Fruit fly (Drosophila melanogaster): ENCODE data around the gene Nbr.

Nbr gene

DNA sequence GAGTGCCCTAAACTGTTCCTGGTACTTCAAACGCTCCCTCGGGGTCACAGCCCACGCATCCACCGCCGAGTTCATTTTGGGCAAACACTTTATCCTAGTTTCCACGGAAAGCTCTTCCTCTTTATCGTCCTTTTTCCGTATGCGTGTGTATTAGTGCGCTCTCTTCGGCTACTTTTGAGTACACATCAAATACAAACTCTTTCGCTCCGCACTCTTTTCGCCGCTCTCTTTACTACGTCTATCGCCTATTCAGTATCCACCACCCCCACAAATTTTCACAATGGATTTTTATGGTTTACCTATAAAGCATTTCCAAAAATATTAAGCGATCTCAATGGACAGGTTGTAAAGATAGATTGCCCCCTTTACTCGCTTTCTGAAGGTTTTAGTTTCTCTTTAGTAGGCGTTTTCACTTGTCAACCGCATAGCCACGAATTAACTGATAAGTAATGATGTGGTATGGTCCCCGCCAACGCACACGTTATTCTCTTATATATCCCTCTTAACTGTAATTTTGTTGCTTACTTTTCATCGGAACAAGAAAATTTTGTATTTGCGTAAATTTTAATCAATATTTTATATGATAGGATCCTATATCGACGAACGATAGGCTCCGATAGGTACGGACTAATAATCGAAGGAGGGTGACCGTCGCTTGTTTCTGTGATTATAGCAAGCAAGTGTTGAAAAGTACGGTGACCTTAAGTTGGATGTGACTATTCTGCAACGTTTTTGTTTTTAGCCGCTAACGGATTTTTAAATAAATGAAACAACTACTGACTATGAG lies 21.0 kb downstream of the Nbr start, which contains the start of gene Dap160 (continued):
- TF ChIP-seq Meics (GFP tag; optimal IDR thresholded peaks at IDR 0.05): no peak
- peak; percentile 29; the same call in 1 of the 2 replicates for TF ChIP-seq MBD-R2 (GFP tag; IDR thresholded peaks at IDR 0.05)
- TF ChIP-seq vvl (GFP tag; IDR thresholded peaks at IDR 0.05): no peak
- no peak for TF ChIP-seq CG8388 (GFP tag; optimal IDR thresholded peaks at IDR 0.05)
- TF ChIP-seq CG4617 (GFP tag; optimal IDR thresholded peaks at IDR 0.05; ENCODE audit: borderline replicate concordance): peak; percentile 80
- TF ChIP-seq CG7556 (GFP tag; optimal IDR thresholded peaks at IDR 0.05): no peak
- peak; percentile 66 for TF ChIP-seq CG12659 (GFP tag; optimal IDR thresholded peaks at IDR 0.05)
- TF ChIP-seq CG1792 (GFP tag; optimal IDR thresholded peaks at IDR 0.05): no peak
- TF ChIP-seq CG11560 (tag; IDR thresholded peaks at IDR 0.05): no peak
- no peak for TF ChIP-seq CG7786 (GFP tag; optimal IDR thresholded peaks at IDR 0.05)
- TF ChIP-seq Dip2 (GFP tag; IDR thresholded peaks at IDR 0.05): no peak
- TF ChIP-seq dan (GFP tag; IDR thresholded peaks at IDR 0.05): no peak
- TF ChIP-seq TFAM (GFP tag; optimal IDR thresholded peaks at IDR 0.05): no peak
- TF ChIP-seq Xbp1 (GFP tag; optimal IDR thresholded peaks at IDR 0.05): peak; percentile 17
- TF ChIP-seq H15 (GFP tag; IDR thresholded peaks at IDR 0.05): no peak
- peak; percentile 92 for TF ChIP-seq Myb (GFP tag; optimal IDR thresholded peaks at IDR 0.05)
- TF ChIP-seq CG32532 (GFP tag; IDR thresholded peaks at IDR 0.05): peak; percentile 49; the same call in 1 of the 2 replicates
- peak; percentile 78 for TF ChIP-seq Bgb (GFP tag; IDR thresholded peaks at IDR 0.05; ENCODE audit: partially characterized antibody)
- TF ChIP-seq CG7928 (GFP tag; optimal IDR thresholded peaks at IDR 0.05): no peak
- no peak for TF ChIP-seq gem (tag; optimal IDR thresholded peaks at IDR 0.05)
- TF ChIP-seq CG8281 (tag; optimal IDR thresholded peaks at IDR 0.05): no peak
- TF ChIP-seq ATbp (GFP tag; optimal IDR thresholded peaks at IDR 0.05): no peak
- no peak for TF ChIP-seq CG1832 (GFP tag; optimal IDR thresholded peaks at IDR 0.05)
- TF ChIP-seq Usf (GFP tag; optimal IDR thresholded peaks at IDR 0.05): no peak
- peak; percentile 67 for TF ChIP-seq nerfin-2 (GFP tag; IDR thresholded peaks at IDR 0.05; ENCODE audit: partially characterized antibody)
- no peak for TF ChIP-seq ap (GFP tag; IDR thresholded peaks at IDR 0.05)
- TF ChIP-seq Drgx (GFP tag; IDR thresholded peaks at IDR 0.05): no peak
- TF ChIP-seq CG11247 (GFP tag; IDR thresholded peaks at IDR 0.05): no peak
- peak; percentile 67 for TF ChIP-seq hbn (GFP tag; IDR thresholded peaks at IDR 0.05; ENCODE audit: partially characterized antibody)
- TF ChIP-seq Hr51 (GFP tag; optimal IDR thresholded peaks at IDR 0.05): no peak
- TF ChIP-seq Ptx1 (GFP tag; IDR thresholded peaks at IDR 0.05): no peak
- no peak for TF ChIP-seq CG32767 (GFP tag; IDR thresholded peaks at IDR 0.05)
- TF ChIP-seq CG17802 (tag; optimal IDR thresholded peaks at IDR 0.05): peak; percentile 61
- TF ChIP-seq Dref (GFP tag; IDR thresholded peaks at IDR 0.05): peak; percentile 82
- no peak for TF ChIP-seq CG10654 (GFP tag; optimal IDR thresholded peaks at IDR 0.05)
- no peak for TF ChIP-seq Doc2 (GFP tag; IDR thresholded peaks at IDR 0.05)
- TF ChIP-seq nerfin-1 (tag; optimal IDR thresholded peaks at IDR 0.05): no peak
- TF ChIP-seq al (GFP tag; IDR thresholded peaks at IDR 0.05): no peak
- no peak for TF ChIP-seq ham (GFP tag; IDR thresholded peaks at IDR 0.05)
- no peak for TF ChIP-seq lilli (GFP tag; optimal IDR thresholded peaks at IDR 0.05)
- no peak for TF ChIP-seq CG10147 (GFP tag; optimal IDR thresholded peaks at IDR 0.05)
- no peak for TF ChIP-seq jigr1 (GFP tag; IDR thresholded peaks at IDR 0.05)
- no peak for TF ChIP-seq MTF-1 (GFP tag; optimal IDR thresholded peaks at IDR 0.05; ENCODE audit: borderline replicate concordance)
- no peak for TF ChIP-seq CG14710 (tag; optimal IDR thresholded peaks at IDR 0.05)
- TF ChIP-seq E2f2 (GFP tag; IDR thresholded peaks at IDR 0.05): peak; percentile 60
- no peak for TF ChIP-seq prd (optimal IDR thresholded peaks at IDR 0.05)
- TF ChIP-seq prd (GFP tag; IDR thresholded peaks at IDR 0.05): no peak
- TF ChIP-seq trem (tag; optimal IDR thresholded peaks at IDR 0.05): no peak
- no peak for TF ChIP-seq shn (GFP tag; optimal IDR thresholded peaks at IDR 0.05)
